Fruit fly (Drosophila melanogaster) whole organism, embryonic: ENCODE measurements around the gene CG31223.

Experiments used
- Adf1 ChIP-seq: fragments of 200-800 bp; sonication (Bioruptor generic); IDR thresholded peaks from 2 replicates; pipeline ENCODE4 v1.3.6; 2022; ENCODE audit warnings: missing biosample characterization, missing genetic modification characterization
- Aef1 ChIP-seq: fragments of 200-800 bp; sonication (Bioruptor generic); IDR thresholded peaks from 3 replicates; pipeline ENCODE4 v1.3.6; 2022; ENCODE audit warnings: missing biosample characterization, missing genetic modification characterization
- CG10321 ChIP-seq: fragments of 200-800 bp; sonication (Bioruptor generic); IDR thresholded peaks from 2 replicates; pipeline ENCODE4 v1.3.6; 2022; ENCODE audit warnings: missing biosample characterization, missing genetic modification characterization
- CG11093 ChIP-seq: fragments of 200-800 bp; sonication (Bioruptor generic); IDR thresholded peaks from 3 replicates; pipeline ENCODE4 v1.3.6; 2022; ENCODE audit warnings: missing biosample characterization, missing genetic modification characterization
- CG11247 ChIP-seq: fragments of 200-800 bp; sonication (Bioruptor generic); IDR thresholded peaks from 2 replicates; pipeline ENCODE4 v1.3.6; 2022; ENCODE audit warnings: missing biosample characterization, missing genetic modification characterization
- CG13424 ChIP-seq: fragments of 200-800 bp; sonication (Bioruptor generic); optimal IDR thresholded peaks from 2 replicates; lab custom pipeline; 2019; ENCODE audit warnings: missing biosample characterization, mild to moderate bottlenecking, missing genetic modification characterization, moderate library complexity
- CG13775 ChIP-seq: fragments of 200-800 bp; sonication (Bioruptor generic); optimal IDR thresholded peaks from 3 replicates; lab custom pipeline; 2017; ENCODE audit warnings: missing biosample characterization, mild to moderate bottlenecking, missing genetic modification characterization
- CG14710 ChIP-seq: fragments of 200-800 bp; sonication (Bioruptor generic); optimal IDR thresholded peaks from 3 replicates; lab custom pipeline; 2019; ENCODE audit warnings: missing biosample characterization, mild to moderate bottlenecking, missing genetic modification characterization, moderate library complexity
- CG15269 ChIP-seq: fragments of 200-800 bp; sonication (Bioruptor generic); optimal IDR thresholded peaks from 2 replicates; lab custom pipeline; 2018; ENCODE audit warnings: missing biosample characterization, mild to moderate bottlenecking, missing genetic modification characterization, moderate library complexity
- CG15514 ChIP-seq: fragments of 200-800 bp; sonication (Bioruptor generic); optimal IDR thresholded peaks from 3 replicates; lab custom pipeline; 2017; ENCODE audit warnings: missing biosample characterization, missing genetic modification characterization, mild to moderate bottlenecking, moderate library complexity, missing genetic modification reagents
- CG16863 ChIP-seq: fragments of 200-800 bp; sonication (Bioruptor generic); optimal IDR thresholded peaks from 3 replicates; lab custom pipeline; 2016; ENCODE audit warnings: missing biosample characterization, missing genetic modification characterization
- CG17359 ChIP-seq: fragments of 200-800 bp; sonication (Bioruptor generic); optimal IDR thresholded peaks from 3 replicates; lab custom pipeline; 2018; ENCODE audit warnings: missing biosample characterization, mild to moderate bottlenecking, missing genetic modification characterization, moderate library complexity
- CG3838 ChIP-seq: fragments of 200-800 bp; sonication (Bioruptor generic); optimal IDR thresholded peaks from 3 replicates; lab custom pipeline; 2016; ENCODE audit warnings: missing biosample characterization, missing genetic modification characterization
- CG4360 ChIP-seq: fragments of 200-800 bp; sonication (Bioruptor generic); IDR thresholded peaks from 2 replicates; pipeline ENCODE4 v1.3.6; 2022; ENCODE audit warnings: missing biosample characterization, missing genetic modification characterization
- CG4424 ChIP-seq: fragments of 200-800 bp; sonication (Bioruptor generic); optimal IDR thresholded peaks from 3 replicates; lab custom pipeline; 2016; ENCODE audit warnings: missing biosample characterization, missing genetic modification characterization
- CG5245 ChIP-seq: fragments of 200-800 bp; sonication (Bioruptor generic); optimal IDR thresholded peaks from 3 replicates; lab custom pipeline; 2016; ENCODE audit warnings: missing biosample characterization, missing genetic modification characterization
- CG6654 ChIP-seq: fragments of 200-800 bp; sonication (Bioruptor generic); optimal IDR thresholded peaks from 2 replicates; lab custom pipeline; 2017; ENCODE audit warnings: missing biosample characterization, mild to moderate bottlenecking, missing genetic modification characterization
- CG8944 ChIP-seq: fragments of 200-800 bp; sonication (Bioruptor generic); optimal IDR thresholded peaks from 3 replicates; lab custom pipeline; 2016; ENCODE audit warnings: missing biosample characterization, missing genetic modification characterization
- Doc3 ChIP-seq: fragments of 200-800 bp; sonication (Bioruptor generic); IDR thresholded peaks from 3 replicates; pipeline ENCODE4 v1.3.6; 2022; ENCODE audit warnings: missing biosample characterization, missing genetic modification characterization; ENCODE audit not compliant: partially characterized antibody
- Eip74EF ChIP-seq, 2 experiments: fragments of 200-800 bp in 1 of 2; fragments of >200 bp in 1 of 2; sonication (Bioruptor generic) in 1 of 2; optimal IDR thresholded peaks; 2 replicates each; lab custom pipeline; 2017 to 2019; ENCODE audit warnings: missing biosample characterization in 2 of 2, missing genetic modification characterization in 2 of 2, mild to moderate bottlenecking in 1 of 2, moderate library complexity in 1 of 2
- Ets97D ChIP-seq: fragments of 200-800 bp; sonication (Bioruptor generic); optimal IDR thresholded peaks from 3 replicates; lab custom pipeline; 2016; ENCODE audit warnings: missing biosample characterization, missing genetic modification characterization
- GATAe ChIP-seq: fragments of 200-800 bp; sonication (Bioruptor generic); conservative IDR thresholded peaks from 2 replicates; pipeline ENCODE4 v1.3.6; 2022; ENCODE audit warnings: missing biosample characterization, missing genetic modification characterization
- HHEX ChIP-seq: fragments of 200-800 bp; sonication (Bioruptor generic); optimal IDR thresholded peaks from 3 replicates; lab custom pipeline; 2017; ENCODE audit warnings: missing biosample characterization, mild to moderate bottlenecking, missing genetic modification characterization, missing genetic modification reagents
- Mad ChIP-seq: fragments of 200-800 bp; sonication (Bioruptor generic); optimal IDR thresholded peaks from 2 replicates; lab custom pipeline; 2016; ENCODE audit warnings: missing biosample characterization, missing genetic modification characterization
- PHDP ChIP-seq: fragments of 200-800 bp; sonication (Bioruptor generic); optimal IDR thresholded peaks from 3 replicates; lab custom pipeline; 2018; ENCODE audit warnings: missing biosample characterization, mild to moderate bottlenecking, missing genetic modification characterization, moderate library complexity
- Poxn ChIP-seq: fragments of 200-800 bp; sonication (Bioruptor generic); IDR thresholded peaks from 2 replicates; pipeline ENCODE4 v1.3.6; 2022; ENCODE audit warnings: missing biosample characterization, missing genetic modification characterization
- Sox100B ChIP-seq: fragments of 200-800 bp; sonication (Bioruptor generic); optimal IDR thresholded peaks from 3 replicates; lab custom pipeline; 2018; ENCODE audit warnings: missing biosample characterization, mild to moderate bottlenecking, missing genetic modification characterization
- al ChIP-seq: fragments of 200-800 bp; sonication (Bioruptor generic); IDR thresholded peaks from 2 replicates; pipeline ENCODE4 v1.3.6; 2022; ENCODE audit warnings: missing biosample characterization, missing genetic modification characterization
- ato ChIP-seq: fragments of 200-800 bp; sonication (Bioruptor generic); IDR thresholded peaks from 2 replicates; pipeline ENCODE4 v1.3.6; 2022; ENCODE audit warnings: missing biosample characterization, missing genetic modification characterization; ENCODE audit not compliant: partially characterized antibody
- bigmax ChIP-seq: fragments of 200-800 bp; sonication (Bioruptor generic); optimal IDR thresholded peaks from 2 replicates; lab custom pipeline; 2018; ENCODE audit warnings: missing biosample characterization, mild to moderate bottlenecking, missing genetic modification characterization
- cato ChIP-seq: fragments of 200-800 bp; sonication (Bioruptor generic); optimal IDR thresholded peaks from 2 replicates; lab custom pipeline; 2016; ENCODE audit warnings: missing biosample characterization, missing genetic modification characterization, borderline replicate concordance
- crc ChIP-seq: fragments of 200-800 bp; sonication (Bioruptor generic); optimal IDR thresholded peaks from 2 replicates; lab custom pipeline; 2016; ENCODE audit warnings: missing biosample characterization, missing genetic modification characterization
- grau ChIP-seq: fragments of 200-800 bp; optimal IDR thresholded peaks from 3 replicates; lab custom pipeline; 2019; ENCODE audit warnings: missing biosample characterization, mild to moderate bottlenecking, missing genetic modification characterization, moderate library complexity
- grn ChIP-seq: fragments of 200-800 bp; sonication (Bioruptor generic); optimal IDR thresholded peaks from 3 replicates; lab custom pipeline; 2017; ENCODE audit warnings: missing biosample characterization, missing genetic modification characterization
- hb ChIP-seq: fragments of 200-800 bp; sonication (Bioruptor generic); IDR thresholded peaks from 3 replicates; pipeline ENCODE4 v1.3.6; 2022; ENCODE audit warnings: missing biosample characterization, missing genetic modification characterization; ENCODE audit not compliant: partially characterized antibody
- jigr1 ChIP-seq: fragments of 200-800 bp; sonication (Bioruptor generic); IDR thresholded peaks from 3 replicates; pipeline ENCODE4 v1.3.6; 2022; ENCODE audit warnings: missing biosample characterization, missing genetic modification characterization
- ken ChIP-seq: fragments of 200-800 bp; sonication (Bioruptor generic); IDR thresholded peaks from 3 replicates; pipeline ENCODE4 v1.3.6; 2022; ENCODE audit warnings: missing biosample characterization, missing genetic modification characterization
- pita ChIP-seq: fragments of 200-800 bp; sonication (Bioruptor generic); optimal IDR thresholded peaks from 2 replicates; lab custom pipeline; 2017; ENCODE audit warnings: missing biosample characterization, mild to moderate bottlenecking, missing genetic modification characterization
- prd ChIP-seq, 3 experiments: fragments of >200 bp in 2 of 3; fragments of 200-800 bp in 1 of 3; sonication (Bioruptor generic) in 1 of 3; optimal IDR thresholded peaks in 2 of 3; IDR thresholded peaks in 1 of 3; 2 replicates in 2 of 3; 3 replicates in 1 of 3; pipeline versions ENCODE4 v1.3.6 to Lab custom; 2017 to 2022; ENCODE audit warnings: missing biosample characterization in 1 of 3, missing genetic modification characterization in 1 of 3
- sc ChIP-seq, 3 experiments: fragments of >200 bp in 2 of 3; fragments of 200-800 bp in 1 of 3; sonication (Bioruptor generic) in 1 of 3; optimal IDR thresholded peaks; 2 replicates in 2 of 3; 3 replicates in 1 of 3; lab custom pipeline; 2017; ENCODE audit warnings: mild to moderate bottlenecking in 1 of 3, missing biosample characterization in 1 of 3, missing genetic modification characterization in 1 of 3, missing genetic modification reagents in 1 of 3
- stc ChIP-seq: fragments of 200-800 bp; sonication (Bioruptor generic); IDR thresholded peaks from 2 replicates; pipeline ENCODE4 v1.3.6; 2022; ENCODE audit warnings: missing biosample characterization, missing genetic modification characterization
- tap ChIP-seq: fragments of 200-800 bp; optimal IDR thresholded peaks from 3 replicates; lab custom pipeline; 2019; ENCODE audit warnings: missing biosample characterization, mild to moderate bottlenecking, missing genetic modification characterization, moderate library complexity
- tio ChIP-seq: fragments of 200-800 bp; sonication (Bioruptor generic); optimal IDR thresholded peaks from 2 replicates; lab custom pipeline; 2017; ENCODE audit warnings: missing biosample characterization, missing genetic modification characterization, inconsistent platforms
- unc-4 ChIP-seq: fragments of 200-800 bp; sonication (Bioruptor generic); IDR thresholded peaks from 2 replicates; pipeline ENCODE4 v1.3.6; 2022; ENCODE audit warnings: missing biosample characterization, missing genetic modification characterization; ENCODE audit not compliant: partially characterized antibody
- zen ChIP-seq: fragments of 200-800 bp; sonication (Bioruptor generic); optimal IDR thresholded peaks from 3 replicates; lab custom pipeline; 2018; ENCODE audit warnings: missing biosample characterization, mild to moderate bottlenecking, missing genetic modification characterization, moderate library complexity

CG31223 gene

DNA sequence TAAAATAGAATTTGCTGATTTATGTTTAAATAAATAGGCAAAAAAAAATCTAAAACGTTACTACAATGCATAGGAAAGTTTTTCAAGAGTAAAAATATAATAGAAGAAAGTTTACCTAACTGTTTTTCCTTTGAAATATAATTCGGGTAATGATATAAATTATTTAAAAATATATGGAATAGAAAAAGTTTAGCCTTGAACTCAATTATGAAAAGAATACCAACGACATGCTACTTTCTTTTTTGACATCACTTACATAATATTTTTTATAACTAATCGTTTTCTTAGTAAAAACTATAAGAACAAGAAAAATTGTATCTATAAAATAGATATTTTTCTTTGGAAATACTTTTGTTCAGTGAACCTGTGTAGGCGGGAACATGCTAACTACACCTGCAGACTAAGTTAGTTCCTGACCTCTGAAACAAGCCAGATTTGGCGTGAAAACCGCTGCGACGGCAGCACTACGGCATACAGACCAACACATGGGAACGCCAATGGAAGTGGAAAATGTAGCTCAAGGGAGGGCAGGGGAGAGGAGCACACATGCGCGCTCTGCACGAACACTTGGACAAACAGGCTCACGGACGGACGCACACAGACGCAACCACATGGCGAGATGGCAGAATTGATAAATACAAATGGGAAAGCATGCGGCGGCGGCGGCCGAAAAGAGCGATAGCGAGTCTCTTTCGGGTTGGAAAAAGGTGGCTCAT, 1.4 kb upstream of the CG31223 start (continued):
- TF ChIP-seq crc (GFP tag; lab: Kevin White, UChicago): no peak
- TF ChIP-seq CG4360 (GFP tag; lab: Robert Waterston, UW): no peak
- no peak for TF ChIP-seq ato (GFP tag; lab: Robert Waterston, UW)
- peak; percentile 83 for TF ChIP-seq Adf1 (GFP tag; lab: Robert Waterston, UW)
- no peak for TF ChIP-seq PHDP (tag; lab: Kevin White, UChicago)

DNA sequence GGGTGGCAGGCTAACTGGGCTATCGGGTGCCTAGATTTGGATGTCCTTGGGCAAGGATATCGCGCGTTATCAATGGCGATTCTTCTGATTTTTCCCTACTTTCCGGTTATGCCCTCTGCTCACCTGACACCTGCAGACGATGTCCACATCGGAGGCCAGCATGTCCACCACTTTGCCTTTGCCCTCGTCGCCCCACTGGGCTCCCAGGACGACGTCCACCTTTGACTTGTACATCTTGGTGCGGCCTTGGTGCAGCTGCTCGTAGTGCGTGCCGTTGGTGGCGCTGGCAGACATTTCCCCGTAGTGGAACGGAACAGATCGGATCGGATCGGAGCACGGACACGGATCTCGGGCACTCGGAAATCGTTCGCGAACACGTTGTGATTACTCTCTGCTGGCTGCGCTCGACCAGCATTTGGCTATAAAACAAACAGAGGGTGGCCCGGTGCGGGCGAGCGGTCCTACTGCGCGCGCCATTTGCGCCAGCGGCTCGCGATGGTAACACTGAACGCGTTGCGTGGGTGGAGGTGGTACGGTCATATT, 703 bp upstream of the CG31223 start, which contains the start of gene Adss:
Gene Adss (minus strand): TSS at position 428 of the 543 bp plus-strand sequence.
- no peak for TF ChIP-seq CG10321 (GFP tag; lab: Robert Waterston, UW)
- TF ChIP-seq bigmax (GFP tag; lab: Kevin White, UChicago): no peak
- TF ChIP-seq GATAe (GFP tag; lab: Robert Waterston, UW): no peak
- TF ChIP-seq grau (tag; lab: Kevin White, UChicago): peak; percentile 13
- TF ChIP-seq Doc3 (GFP tag; lab: Robert Waterston, UW): no peak
- peak; percentile 66 for TF ChIP-seq CG15514
- TF ChIP-seq CG15269 (tag; lab: Kevin White, UChicago): no peak
- TF ChIP-seq CG3838 (GFP tag; lab: Kevin White, UChicago): no peak
- TF ChIP-seq tio (GFP tag; lab: Kevin White, UChicago): no peak
- TF ChIP-seq CG5245 (GFP tag; lab: Kevin White, UChicago): no peak
- peak; percentile 18 for TF ChIP-seq CG16863 (GFP tag; lab: Kevin White, UChicago)
- TF ChIP-seq zen (tag; lab: Kevin White, UChicago): no peak
- peak; percentile 21 for TF ChIP-seq CG14710 (tag; lab: Kevin White, UChicago)
- no peak for TF ChIP-seq CG6654 (GFP tag; lab: Kevin White, UChicago)
- peak; percentile 93 for TF ChIP-seq grn (GFP tag; lab: Kevin White, UChicago)
- TF ChIP-seq hb: no peak
- peak; percentile 15; the same call in 1 of the 2 replicates for TF ChIP-seq al (GFP tag; lab: Robert Waterston, UW)
- no peak for TF ChIP-seq ken
- TF ChIP-seq CG11247 (GFP tag; lab: Robert Waterston, UW): peak; percentile 30; the same call in 1 of the 2 replicates
- no peak for TF ChIP-seq CG11093 (GFP tag; lab: Robert Waterston, UW)
- peak; percentile 7 for TF ChIP-seq CG13775 (GFP tag; lab: Kevin White, UChicago)
- no peak for TF ChIP-seq HHEX (GFP tag; lab: Kevin White, UChicago)
- TF ChIP-seq Mad (GFP tag; lab: Kevin White, UChicago): peak; percentile 51
- no peak for TF ChIP-seq sc (optimal IDR thresholded peaks at IDR 0.05; lab: Kevin White, UChicago)
- peak; percentile 15 for TF ChIP-seq sc (GFP tag; optimal IDR thresholded peaks at IDR 0.05; lab: Kevin White, UChicago)
- no peak for TF ChIP-seq jigr1 (GFP tag; lab: Robert Waterston, UW)
- TF ChIP-seq pita (GFP tag; lab: Kevin White, UChicago): no peak
- TF ChIP-seq Sox100B: no peak
- no peak for TF ChIP-seq tap (tag; lab: Kevin White, UChicago)
- no peak for TF ChIP-seq prd (optimal IDR thresholded peaks at IDR 0.05; lab: Kevin White, UChicago)
- no peak for TF ChIP-seq prd (GFP tag; IDR thresholded peaks at IDR 0.05; lab: Robert Waterston, UW)
- no peak for TF ChIP-seq CG4424 (GFP tag; lab: Kevin White, UChicago)
- TF ChIP-seq stc (GFP tag; lab: Robert Waterston, UW): no peak
- peak; percentile 25; the same call in 1 of the 2 replicates for TF ChIP-seq CG4360 (GFP tag; lab: Robert Waterston, UW)
- TF ChIP-seq CG13424 (tag; lab: Kevin White, UChicago): no peak
- TF ChIP-seq Poxn: no peak
- peak; percentile 25 for TF ChIP-seq CG17359 (tag; lab: Kevin White, UChicago)
- no peak for TF ChIP-seq Eip74EF (GFP tag; optimal IDR thresholded peaks at IDR 0.05; lab: Kevin White, UChicago)
- no peak for TF ChIP-seq Aef1 (GFP tag; lab: Robert Waterston, UW)
- no peak for TF ChIP-seq CG8944 (GFP tag; lab: Kevin White, UChicago)
- no peak; the same call in 1 of the 2 replicates for TF ChIP-seq unc-4 (GFP tag; lab: Robert Waterston, UW)
- TF ChIP-seq cato: no peak
- TF ChIP-seq Ets97D (GFP tag; lab: Kevin White, UChicago): peak; percentile 50
